Fruit fly (Drosophila melanogaster) whole organism, embryonic: ENCODE data around the gene CstF64.

Experiments
- Blimp-1 ChIP-seq: fragments of 200-800 bp; sonication (Bioruptor generic); optimal IDR thresholded peaks from 3 replicates; lab custom pipeline; 2018; ENCODE audit warnings: missing biosample characterization, missing genetic modification characterization, mild to moderate bottlenecking, moderate library complexity, missing genetic modification reagents
- BtbVII ChIP-seq: fragments of 200-800 bp; sonication (Bioruptor generic); optimal IDR thresholded peaks from 3 replicates; lab custom pipeline; 2017; ENCODE audit warnings: missing biosample characterization, mild to moderate bottlenecking, missing genetic modification characterization
- CG10543 ChIP-seq: fragments of 200-800 bp; sonication (Bioruptor generic); optimal IDR thresholded peaks from 3 replicates; lab custom pipeline; 2017; ENCODE audit warnings: missing biosample characterization, mild to moderate bottlenecking, missing genetic modification characterization, moderate library complexity
- CG10654 ChIP-seq: fragments of 200-800 bp; sonication (Bioruptor generic); optimal IDR thresholded peaks from 2 replicates; lab custom pipeline; 2016; ENCODE audit warnings: missing biosample characterization, missing genetic modification characterization
- CG12659 ChIP-seq: fragments of 200-800 bp; sonication (Bioruptor generic); optimal IDR thresholded peaks from 3 replicates; lab custom pipeline; 2017; ENCODE audit warnings: mild to moderate bottlenecking, missing biosample characterization, missing genetic modification reagents, missing genetic modification characterization
- CG12769 ChIP-seq: fragments of 200-800 bp; sonication (Bioruptor generic); optimal IDR thresholded peaks from 2 replicates; lab custom pipeline; 2019; ENCODE audit warnings: missing biosample characterization, mild to moderate bottlenecking, missing genetic modification characterization, moderate library complexity
- CG12942 ChIP-seq: fragments of 200-800 bp; sonication (Bioruptor generic); optimal IDR thresholded peaks from 3 replicates; lab custom pipeline; 2016; ENCODE audit warnings: missing biosample characterization, missing genetic modification characterization
- CG14710 ChIP-seq: fragments of 200-800 bp; sonication (Bioruptor generic); optimal IDR thresholded peaks from 3 replicates; lab custom pipeline; 2019; ENCODE audit warnings: missing biosample characterization, mild to moderate bottlenecking, missing genetic modification characterization, moderate library complexity
- CG17328 ChIP-seq: fragments of 200-800 bp; sonication (Bioruptor generic); IDR thresholded peaks from 2 replicates; pipeline ENCODE4 v1.3.6; 2022; ENCODE audit warnings: missing biosample characterization, missing genetic modification characterization
- CG17612 ChIP-seq: fragments of 200-800 bp; sonication (Bioruptor generic); IDR thresholded peaks from 2 replicates; pipeline ENCODE4 v1.3.6; 2022; ENCODE audit warnings: missing biosample characterization, missing genetic modification characterization
- CG18262 ChIP-seq: fragments of 200-800 bp; optimal IDR thresholded peaks from 3 replicates; lab custom pipeline; 2019; ENCODE audit warnings: missing biosample characterization, mild to moderate bottlenecking, missing genetic modification characterization, moderate library complexity
- CG2712 ChIP-seq: fragments of 200-800 bp; optimal IDR thresholded peaks from 3 replicates; lab custom pipeline; 2019; ENCODE audit warnings: missing biosample characterization, mild to moderate bottlenecking, missing genetic modification characterization, moderate library complexity
- CG34422 ChIP-seq: fragments of 200-800 bp; sonication (Bioruptor generic); IDR thresholded peaks from 3 replicates; pipeline ENCODE4 v1.3.6; 2022; ENCODE audit warnings: missing biosample characterization, missing genetic modification characterization
- CG3847 ChIP-seq: fragments of 200-800 bp; sonication (Bioruptor generic); IDR thresholded peaks from 2 replicates; pipeline ENCODE4 v1.3.6; 2022; ENCODE audit warnings: missing biosample characterization, missing genetic modification characterization
- CG5245 ChIP-seq: fragments of 200-800 bp; sonication (Bioruptor generic); optimal IDR thresholded peaks from 3 replicates; lab custom pipeline; 2016; ENCODE audit warnings: missing biosample characterization, missing genetic modification characterization
- CG6272 ChIP-seq: fragments of 200-800 bp; sonication (Bioruptor generic); IDR thresholded peaks from 2 replicates; pipeline ENCODE4 v1.3.6; 2022; ENCODE audit warnings: missing biosample characterization, missing genetic modification characterization
- CG7357 ChIP-seq: fragments of 200-800 bp; sonication (Bioruptor generic); IDR thresholded peaks from 3 replicates; pipeline ENCODE4 v1.3.6; 2022; ENCODE audit warnings: missing biosample characterization, missing genetic modification characterization
- CG8290 ChIP-seq, 3 experiments: fragments of 200-800 bp; sonication (Bioruptor generic); optimal IDR thresholded peaks; 2 replicates each; lab custom pipeline; 2016 to 2019; ENCODE audit warnings: missing biosample characterization in 3 of 3, missing genetic modification characterization in 3 of 3, mild to moderate bottlenecking in 2 of 3, moderate library complexity in 1 of 3
- CG9609 ChIP-seq: fragments of 200-800 bp; sonication (Bioruptor generic); optimal IDR thresholded peaks from 3 replicates; lab custom pipeline; 2016; ENCODE audit warnings: missing biosample characterization, missing genetic modification characterization
- CG9817 ChIP-seq: fragments of 200-800 bp; sonication (Bioruptor generic); optimal IDR thresholded peaks from 2 replicates; lab custom pipeline; 2018; ENCODE audit warnings: missing biosample characterization, mild to moderate bottlenecking, missing genetic modification characterization, moderate library complexity
- Dip2 ChIP-seq: fragments of 200-800 bp; sonication (Bioruptor generic); IDR thresholded peaks from 2 replicates; pipeline ENCODE4 v1.3.6; 2022; ENCODE audit warnings: missing biosample characterization, missing genetic modification characterization
- E2f2 ChIP-seq: fragments of 200-800 bp; sonication (Bioruptor generic); IDR thresholded peaks from 2 replicates; pipeline ENCODE4 v1.3.6; 2022; ENCODE audit warnings: missing biosample characterization, missing genetic modification characterization
- HLH3B ChIP-seq: fragments of 200-800 bp; sonication (Bioruptor generic); IDR thresholded peaks from 2 replicates; pipeline ENCODE4 v1.3.6; 2022; ENCODE audit warnings: missing biosample characterization, missing genetic modification characterization
- Hand ChIP-seq: fragments of 200-800 bp; sonication (Bioruptor generic); optimal IDR thresholded peaks from 2 replicates; lab custom pipeline; 2017; ENCODE audit warnings: mild to moderate bottlenecking, missing biosample characterization, missing genetic modification reagents, missing genetic modification characterization
- Hr78 ChIP-seq, 2 experiments: fragments of 200-800 bp in 1 of 2; fragments of >200 bp in 1 of 2; sonication (Bioruptor generic) in 1 of 2; optimal IDR thresholded peaks; 2 replicates each; lab custom pipeline; 2017 to 2019; ENCODE audit warnings: missing biosample characterization in 2 of 2, missing genetic modification characterization in 2 of 2, mild to moderate bottlenecking in 1 of 2, moderate library complexity in 1 of 2
- MESR4 ChIP-seq: fragments of 200-800 bp; sonication (Bioruptor generic); optimal IDR thresholded peaks from 2 replicates; lab custom pipeline; 2018; ENCODE audit warnings: missing biosample characterization, mild to moderate bottlenecking, missing genetic modification characterization, moderate library complexity
- Meics ChIP-seq: fragments of 200-800 bp; sonication (Bioruptor generic); optimal IDR thresholded peaks from 2 replicates; lab custom pipeline; 2017; ENCODE audit warnings: missing biosample characterization, mild to moderate bottlenecking, missing genetic modification characterization
- NfI ChIP-seq: fragments of 200-800 bp; sonication (Bioruptor generic); optimal IDR thresholded peaks from 3 replicates; lab custom pipeline; 2018; ENCODE audit warnings: missing biosample characterization, mild to moderate bottlenecking, missing genetic modification characterization, moderate library complexity
- Rfx ChIP-seq: fragments of 200-800 bp; sonication (Bioruptor generic); IDR thresholded peaks from 2 replicates; pipeline ENCODE4 v1.3.6; 2022; ENCODE audit warnings: missing biosample characterization, missing genetic modification characterization
- Ssrp ChIP-seq: fragments of 200-800 bp; sonication (Bioruptor generic); optimal IDR thresholded peaks from 2 replicates; lab custom pipeline; 2018; ENCODE audit warnings: missing biosample characterization, mild to moderate bottlenecking, missing genetic modification characterization, moderate library complexity
- Xrp1 ChIP-seq: fragments of 200-800 bp; sonication (Bioruptor generic); IDR thresholded peaks from 2 replicates; pipeline ENCODE4 v1.3.6; 2022; ENCODE audit warnings: missing biosample characterization, missing genetic modification characterization
- ac ChIP-seq: fragments of 200-800 bp; sonication (Bioruptor generic); optimal IDR thresholded peaks from 3 replicates; lab custom pipeline; 2017; ENCODE audit warnings: missing biosample characterization, mild to moderate bottlenecking, missing genetic modification characterization
- br ChIP-seq: fragments of >200 bp; optimal IDR thresholded peaks from 2 replicates; lab custom pipeline; 2017
- crc ChIP-seq: fragments of 200-800 bp; sonication (Bioruptor generic); optimal IDR thresholded peaks from 2 replicates; lab custom pipeline; 2016; ENCODE audit warnings: missing biosample characterization, missing genetic modification characterization
- croc ChIP-seq: fragments of 200-800 bp; sonication (Bioruptor generic); conservative IDR thresholded peaks from 3 replicates; pipeline ENCODE4 v1.3.6; 2022; ENCODE audit warnings: missing biosample characterization, missing genetic modification characterization
- disco-r ChIP-seq: fragments of 200-800 bp; sonication (Bioruptor generic); optimal IDR thresholded peaks from 2 replicates; lab custom pipeline; 2016; ENCODE audit warnings: missing biosample characterization, missing genetic modification characterization
- dysf ChIP-seq: fragments of 200-800 bp; sonication (Bioruptor generic); IDR thresholded peaks from 3 replicates; pipeline ENCODE4 v1.3.6; 2022; ENCODE audit warnings: missing biosample characterization, missing genetic modification characterization
- eve ChIP-seq, 2 experiments: fragments of >200 bp; optimal IDR thresholded peaks; 2 replicates each; lab custom pipeline; 2017; ENCODE audit warnings: missing biosample characterization in 2 of 2, missing genetic modification characterization in 2 of 2
- gsb ChIP-seq: fragments of 200-800 bp; sonication (Bioruptor generic); IDR thresholded peaks from 2 replicates; pipeline ENCODE4 v1.3.6; 2022; ENCODE audit warnings: missing biosample characterization, missing genetic modification characterization
- gsb-n ChIP-seq: fragments of 200-800 bp; sonication (Bioruptor generic); optimal IDR thresholded peaks from 3 replicates; lab custom pipeline; 2018; ENCODE audit warnings: missing biosample characterization, mild to moderate bottlenecking, missing genetic modification characterization
- ham ChIP-seq: fragments of 200-800 bp; sonication (Bioruptor generic); IDR thresholded peaks from 2 replicates; pipeline ENCODE4 v1.3.6; 2022; ENCODE audit warnings: missing biosample characterization, missing genetic modification characterization
- hb ChIP-seq: fragments of 200-800 bp; sonication (Bioruptor generic); IDR thresholded peaks from 3 replicates; pipeline ENCODE4 v1.3.6; 2022; ENCODE audit warnings: missing biosample characterization, missing genetic modification characterization; ENCODE audit not compliant: partially characterized antibody
- ind ChIP-seq: fragments of 200-800 bp; sonication (Bioruptor generic); optimal IDR thresholded peaks from 3 replicates; lab custom pipeline; 2016; ENCODE audit warnings: missing biosample characterization, missing genetic modification characterization
- lilli ChIP-seq: fragments of 200-800 bp; sonication (Bioruptor generic); optimal IDR thresholded peaks from 3 replicates; lab custom pipeline; 2016; ENCODE audit warnings: missing biosample characterization, missing genetic modification characterization
- lmd ChIP-seq: fragments of 200-800 bp; sonication (Bioruptor generic); IDR thresholded peaks from 2 replicates; pipeline ENCODE4 v1.3.6; 2022; ENCODE audit warnings: missing biosample characterization, missing genetic modification characterization
- nmo ChIP-seq: fragments of 200-800 bp; sonication (Bioruptor generic); optimal IDR thresholded peaks from 2 replicates; lab custom pipeline; 2018; ENCODE audit warnings: missing biosample characterization, mild to moderate bottlenecking, missing genetic modification characterization, moderate library complexity
- row ChIP-seq: fragments of 200-800 bp; sonication (Bioruptor generic); IDR thresholded peaks from 3 replicates; pipeline ENCODE4 v1.3.6; 2022; ENCODE audit warnings: missing biosample characterization, missing genetic modification characterization
- slbo ChIP-seq: fragments of 200-800 bp; sonication (Bioruptor generic); IDR thresholded peaks from 2 replicates; pipeline ENCODE4 v1.3.6; 2022; ENCODE audit warnings: missing biosample characterization, missing genetic modification characterization
- sob ChIP-seq: fragments of 200-800 bp; sonication (Bioruptor generic); IDR thresholded peaks from 2 replicates; pipeline ENCODE4 v1.3.6; 2022; ENCODE audit warnings: missing biosample characterization, missing genetic modification characterization
- tio ChIP-seq: fragments of 200-800 bp; sonication (Bioruptor generic); optimal IDR thresholded peaks from 2 replicates; lab custom pipeline; 2017; ENCODE audit warnings: missing biosample characterization, missing genetic modification characterization, inconsistent platforms
- wek ChIP-seq: fragments of 200-800 bp; sonication (Bioruptor generic); optimal IDR thresholded peaks from 3 replicates; lab custom pipeline; 2018; ENCODE audit warnings: missing biosample characterization, mild to moderate bottlenecking, missing genetic modification characterization, moderate library complexity

CstF64 gene

DNA sequence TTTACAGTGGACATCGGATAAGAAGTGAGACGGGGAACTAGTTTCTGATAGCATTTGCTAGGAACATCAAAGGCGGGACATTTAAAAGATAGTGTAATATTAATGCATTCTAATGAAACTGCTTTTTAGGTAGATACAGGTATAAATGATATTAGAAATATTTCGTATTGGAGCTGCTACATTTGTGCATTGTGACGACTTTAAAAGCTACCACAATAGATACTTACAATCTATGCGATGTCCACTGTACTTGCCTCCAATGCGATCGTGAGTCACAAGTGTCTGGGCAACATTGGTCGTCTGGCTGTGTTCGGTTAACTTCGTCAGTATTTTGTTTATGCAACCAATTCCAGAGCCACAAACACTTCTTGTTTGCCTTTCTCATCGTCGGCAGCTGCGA is 10.4 kb downstream of the CstF64 start (continued):
- TF ChIP-seq BtbVII (GFP tag; lab: Kevin White, UChicago) = peak; percentile 33
- TF ChIP-seq CG12769 (tag; lab: Kevin White, UChicago) = peak; percentile 37
- no peak for TF ChIP-seq CG34422
- peak; percentile 46; the same call in 1 of the 2 replicates for TF ChIP-seq Xrp1 (GFP tag; lab: Robert Waterston, UW)
- peak; percentile 48 for TF ChIP-seq slbo
- peak; percentile 41 for TF ChIP-seq CG2712 (tag; lab: Kevin White, UChicago)
- TF ChIP-seq CG9609 (GFP tag; lab: Kevin White, UChicago) = no peak
- no peak for TF ChIP-seq hb (GFP tag; lab: Robert Waterston, UW)
- TF ChIP-seq br = no peak
- TF ChIP-seq CG12659 (GFP tag; lab: Kevin White, UChicago) = peak; percentile 10
- no peak for TF ChIP-seq CG7357 (GFP tag; lab: Robert Waterston, UW)
- no peak for TF ChIP-seq eve (GFP tag; optimal IDR thresholded peaks at IDR 0.05; lab: Kevin White, UChicago)
- TF ChIP-seq CG17612 (GFP tag; lab: Robert Waterston, UW) = no peak
- no peak for TF ChIP-seq CG18262 (tag; lab: Kevin White, UChicago)
- 0 out of 2 replicates have a peak, but pooled peaks have one; percentile 20 for TF ChIP-seq HLH3B
- no peak for TF ChIP-seq wek (GFP tag; lab: Kevin White, UChicago)
- peak; percentile 42 for TF ChIP-seq Meics (GFP tag; lab: Kevin White, UChicago)
- TF ChIP-seq Dip2 (GFP tag; lab: Robert Waterston, UW) = no peak
- peak; percentile 48 for TF ChIP-seq CG10543 (GFP tag; lab: Kevin White, UChicago)
- no peak for TF ChIP-seq lilli (GFP tag; lab: Kevin White, UChicago)
- no peak for TF ChIP-seq disco-r (GFP tag; lab: Kevin White, UChicago)
- peak; percentile 8; the same call in 1 of the 2 replicates for TF ChIP-seq sob (GFP tag; lab: Robert Waterston, UW)
- TF ChIP-seq CG8290 (GFP tag; optimal IDR thresholded peaks at IDR 0.05; lab: Kevin White, UChicago) = no peak
- TF ChIP-seq CG8290 (tag; optimal IDR thresholded peaks at IDR 0.05; lab: Kevin White, UChicago) = no peak
- no peak for TF ChIP-seq E2f2 (GFP tag; lab: Robert Waterston, UW)
- TF ChIP-seq MESR4 (GFP tag; lab: Kevin White, UChicago) = no peak
- peak; percentile 20; the same call in 1 of the 2 replicates for TF ChIP-seq CG3847 (GFP tag; lab: Robert Waterston, UW)
- TF ChIP-seq Hand (GFP tag; lab: Kevin White, UChicago) = no peak
- TF ChIP-seq gsb (GFP tag; lab: Robert Waterston, UW) = no peak
- peak; percentile 0 for TF ChIP-seq NfI (GFP tag; lab: Kevin White, UChicago)
- no peak for TF ChIP-seq CG12942 (GFP tag; lab: Kevin White, UChicago)
- peak; percentile 48; the same call in 1 of the 3 replicates for TF ChIP-seq dysf (GFP tag; lab: Robert Waterston, UW)
- 0 out of 2 replicates have a peak, but pooled peaks have one; percentile 4 for TF ChIP-seq CG17328 (GFP tag; lab: Robert Waterston, UW)
- TF ChIP-seq ham (GFP tag; lab: Robert Waterston, UW) = no peak
- peak; percentile 78 for TF ChIP-seq row (GFP tag; lab: Robert Waterston, UW)
- peak; percentile 7 for TF ChIP-seq CG14710 (tag; lab: Kevin White, UChicago)
- TF ChIP-seq nmo (GFP tag; lab: Kevin White, UChicago) = no peak
- TF ChIP-seq CG9817 (tag; lab: Kevin White, UChicago) = peak; percentile 47
- peak; percentile 12; the same call in 1 of the 2 replicates for TF ChIP-seq Rfx (GFP tag; lab: Robert Waterston, UW)
- TF ChIP-seq Hr78 (GFP tag; optimal IDR thresholded peaks at IDR 0.05; lab: Kevin White, UChicago) = no peak
- TF ChIP-seq tio (GFP tag; lab: Kevin White, UChicago) = no peak
- peak; percentile 9 for TF ChIP-seq Ssrp (tag; lab: Kevin White, UChicago)
- TF ChIP-seq CG10654 (GFP tag; lab: Kevin White, UChicago) = no peak
- TF ChIP-seq CG5245 = no peak
- peak; percentile 28 for TF ChIP-seq ind (GFP tag; lab: Kevin White, UChicago)
- no peak for TF ChIP-seq crc (GFP tag; lab: Kevin White, UChicago)
- no peak for TF ChIP-seq ac (GFP tag; lab: Kevin White, UChicago)
- TF ChIP-seq gsb-n (tag; lab: Kevin White, UChicago) = no peak
- peak; percentile 5 for TF ChIP-seq Blimp-1
- peak; percentile 34; the same call in 1 of the 2 replicates for TF ChIP-seq lmd (GFP tag; lab: Robert Waterston, UW)
- TF ChIP-seq CG6272 (GFP tag; lab: Robert Waterston, UW) = 0 out of 2 replicates have a peak, but pooled peaks have one; percentile 7
- no peak for TF ChIP-seq croc
